Fruit fly (Drosophila melanogaster): ENCODE results near the gene hoe2.

hoe2 gene

DNA sequence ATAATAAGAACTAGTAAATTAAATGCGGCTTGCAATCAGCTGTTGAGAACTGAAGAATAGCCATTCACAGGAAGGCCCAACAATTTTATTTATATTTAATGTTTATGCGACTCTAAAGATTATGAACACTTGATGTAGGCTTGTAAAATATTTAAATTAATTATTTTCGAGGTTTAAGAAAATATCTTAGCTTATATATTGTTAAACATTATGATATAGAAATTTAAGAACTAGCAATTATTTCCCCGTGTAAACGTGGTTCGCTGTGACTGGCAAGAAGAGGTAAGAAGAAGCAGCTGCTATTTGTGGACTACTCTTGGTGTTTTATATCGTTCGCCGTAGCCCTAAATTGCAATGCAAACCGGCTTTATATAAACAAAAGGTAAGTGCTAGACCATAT, 9.1 kb upstream of the hoe2 start, which contains the start of the genes mRpL24 and betaggt-I (continued):
- TF ChIP-seq jigr1 (GFP tag; IDR thresholded peaks at IDR 0.05) (peak; percentile 67; the same call in 2 of the 3 replicates), Hmx (GFP tag; optimal IDR thresholded peaks at IDR 0.05) (peak; percentile 80), Meics (GFP tag; optimal IDR thresholded peaks at IDR 0.05) (peak; percentile 96), fd3F (GFP tag; optimal IDR thresholded peaks at IDR 0.05) (peak; percentile 96), CG6854 (GFP tag; optimal IDR thresholded peaks at IDR 0.05) (peak; percentile 81), h (optimal IDR thresholded peaks at IDR 0.05) (no peak), Jarid2 (GFP tag; optimal IDR thresholded peaks at IDR 0.05) (peak; percentile 75), CG6272 (GFP tag; IDR thresholded peaks at IDR 0.05) (peak; percentile 92), CG4707 (GFP tag; optimal IDR thresholded peaks at IDR 0.05) (peak; percentile 83), mirr (GFP tag; optimal IDR thresholded peaks at IDR 0.05) (peak; percentile 72), bcd (GFP tag; optimal IDR thresholded peaks at IDR 0.05) (peak; percentile 97), CG17361 (GFP tag; IDR thresholded peaks at IDR 0.05) (peak; percentile 98), CG14710 (tag; optimal IDR thresholded peaks at IDR 0.05) (peak; percentile 96), Dek (tag; optimal IDR thresholded peaks at IDR 0.05) (peak; percentile 97), CG14050 (GFP tag; IDR thresholded peaks at IDR 0.05) (peak; percentile 94), HmgD (GFP tag; optimal IDR thresholded peaks at IDR 0.05) (no peak), CG8765 (GFP tag; IDR thresholded peaks at IDR 0.05) (peak; percentile 95), Abd-B (GFP tag; optimal IDR thresholded peaks at IDR 0.05) (peak; percentile 96), CG11093 (GFP tag; IDR thresholded peaks at IDR 0.05) (peak; percentile 94), ro (GFP tag; IDR thresholded peaks at IDR 0.05) (peak; percentile 76), Drgx (GFP tag; IDR thresholded peaks at IDR 0.05) (peak; percentile 96), Hmr (GFP tag; optimal IDR thresholded peaks at IDR 0.05) (peak; percentile 97), CG1832 (GFP tag; optimal IDR thresholded peaks at IDR 0.05) (no peak), sens (GFP tag) (peak; percentile 97), B-H2 (GFP tag; optimal IDR thresholded peaks at IDR 0.05) (peak; percentile 96), CG13424 (tag; optimal IDR thresholded peaks at IDR 0.05) (peak; percentile 98), grn (GFP tag; optimal IDR thresholded peaks at IDR 0.05) (peak; percentile 56), ara (GFP tag; IDR thresholded peaks at IDR 0.05) (peak; percentile 97), Stat92E (GFP tag; optimal IDR thresholded peaks at IDR 0.05) (peak in 1 of 3 experiments; percentile 85), ssp (GFP tag; IDR thresholded peaks at IDR 0.05) (peak; percentile 88), corto (GFP tag; optimal IDR thresholded peaks at IDR 0.05) (peak; percentile 89), Mad (GFP tag; optimal IDR thresholded peaks at IDR 0.05) (peak; percentile 90), shn (GFP tag; optimal IDR thresholded peaks at IDR 0.05) (peak; percentile 61), ci (GFP tag; IDR thresholded peaks at IDR 0.05) (peak; percentile 98), Ets97D (GFP tag; optimal IDR thresholded peaks at IDR 0.05) (peak; percentile 61), CG16813 (GFP tag; IDR thresholded peaks at IDR 0.05; ENCODE audit: partially characterized antibody) (no peak), vnd (GFP tag; IDR thresholded peaks at IDR 0.05; ENCODE audit: partially characterized antibody) (no peak), tup (GFP tag; optimal IDR thresholded peaks at IDR 0.05) (peak; percentile 75), pan (optimal IDR thresholded peaks at IDR 0.05) (no peak), pan (GFP tag; optimal IDR thresholded peaks at IDR 0.05 in 1 of 2, IDR thresholded peaks at IDR 0.05 in 1 of 2) (peak in 1 of 2 experiments; percentile 99), CG8290 (GFP tag; optimal IDR thresholded peaks at IDR 0.05) (peak; percentile 84), CG8290 (tag; optimal IDR thresholded peaks at IDR 0.05) (peak; percentile 9 to 74), Hsf (GFP tag; optimal IDR thresholded peaks at IDR 0.05) (peak; percentile 93), Mrtf (GFP tag; IDR thresholded peaks at IDR 0.05) (peak; percentile 91), chm (GFP tag; IDR thresholded peaks at IDR 0.05) (peak; percentile 94), NC2α (GFP tag; optimal IDR thresholded peaks at IDR 0.05) (peak; percentile 50), CG1233 (GFP tag; optimal IDR thresholded peaks at IDR 0.05) (peak; percentile 95), BEAF-32 (GFP tag; optimal IDR thresholded peaks at IDR 0.05) (peak; percentile 39), mam (GFP tag; optimal IDR thresholded peaks at IDR 0.05) (peak; percentile 83), fu2 (GFP tag; optimal IDR thresholded peaks at IDR 0.05) (peak; percentile 58), CG12104 (GFP tag; optimal IDR thresholded peaks at IDR 0.05) (peak; percentile 94), usp (GFP tag; optimal IDR thresholded peaks at IDR 0.05) (no peak)

All from whole organism, embryonic.